Worm (Caenorhabditis elegans): Measurements from ENCODE around the gene C45G9.6.

ce11 chrIII:5020924-5021323 lies 15.3 kb upstream of the C45G9.6 start, which contains the start of gene mdt-11:
- TF ChIP-seq blmp-1 (tag; optimal IDR thresholded peaks at IDR 0.05) (no peak), elt-3 (tag; optimal IDR thresholded peaks at IDR 0.05) (no peak)

Measured in whole organism, mixed stage, embryonic.